Worm (Caenorhabditis elegans) whole organism, young adult: Measurements from ENCODE around the gene plk-3.
A peak's percentile ranks its signal among the peaks of the same experiment; 100 is the strongest.

Source experiments
- B0336.3 ChIP-seq: fragments of 200-800 bp; sonication (Bioruptor generic); IDR thresholded peaks from 2 replicates; pipeline ENCODE4 v1.3.6; 2022; ENCODE audit warnings: missing genetic modification characterization, missing compliant biosample characterization
- C17E4.6 ChIP-seq: fragments of 200-800 bp; sonication (Bioruptor generic); IDR thresholded peaks from 2 replicates; pipeline ENCODE4 v1.3.6; 2022; ENCODE audit warnings: missing genetic modification reagents, missing genetic modification characterization, missing compliant biosample characterization
- F37B4.10 ChIP-seq: fragments of 200-800 bp; sonication (Bioruptor generic); IDR thresholded peaks from 2 replicates; pipeline ENCODE4 v1.3.6; 2022; ENCODE audit warnings: missing genetic modification characterization, missing compliant biosample characterization
- F39B2.1 ChIP-seq: fragments of 200-800 bp; sonication (Bioruptor generic); IDR thresholded peaks from 2 replicates; pipeline ENCODE4 v1.3.6; 2022; ENCODE audit warnings: missing genetic modification reagents, missing genetic modification characterization, missing compliant biosample characterization
- Y53G8AR.9 ChIP-seq: fragments of 200-800 bp; sonication (Bioruptor generic); conservative IDR thresholded peaks from 2 replicates; pipeline ENCODE4 v1.3.6; 2022; ENCODE audit warnings: missing genetic modification reagents, missing genetic modification characterization, missing compliant biosample characterization
- aptf-3 ChIP-seq: fragments of 200-800 bp; sonication (Bioruptor generic); IDR thresholded peaks from 2 replicates; pipeline ENCODE4 v1.3.6; 2022; ENCODE audit warnings: missing genetic modification characterization, missing compliant biosample characterization
- athp-1 ChIP-seq: sonication (generic microtip); optimal IDR thresholded peaks from 2 replicates; lab custom pipeline; 2017; ENCODE audit warnings: mild to moderate bottlenecking, missing genetic modification characterization, missing compliant biosample characterization
- attf-6 ChIP-seq: fragments of 200-800 bp; sonication (Bioruptor generic); IDR thresholded peaks from 2 replicates; pipeline ENCODE4 v1.3.6; 2022; ENCODE audit warnings: missing genetic modification reagents, missing genetic modification characterization, missing compliant biosample characterization
- ccch-3 ChIP-seq: fragments of 200-800 bp; sonication (Bioruptor generic); optimal IDR thresholded peaks from 2 replicates; lab custom pipeline; 2018; ENCODE audit warnings: mild to moderate bottlenecking, missing genetic modification characterization, missing compliant biosample characterization
- ceh-100 ChIP-seq: fragments of 200-800 bp; sonication (Bioruptor generic); IDR thresholded peaks from 2 replicates; pipeline ENCODE4 v1.3.6; 2022; ENCODE audit warnings: missing genetic modification reagents, missing genetic modification characterization, missing compliant biosample characterization
- ceh-27 ChIP-seq: fragments of 200-800 bp; sonication (Bioruptor generic); optimal IDR thresholded peaks from 2 replicates; lab custom pipeline; 2018; ENCODE audit warnings: mild to moderate bottlenecking, missing genetic modification characterization, moderate library complexity, missing compliant biosample characterization
- chd-7 ChIP-seq: sonication (generic microtip); optimal IDR thresholded peaks from 2 replicates; lab custom pipeline; 2016; ENCODE audit warnings: mild to moderate bottlenecking, missing genetic modification characterization, moderate library complexity, missing compliant biosample characterization
- die-1 ChIP-seq: sonication (generic microtip); optimal IDR thresholded peaks from 2 replicates; lab custom pipeline; 2016; ENCODE audit warnings: missing genotype, mild to moderate bottlenecking, missing genetic modification characterization, missing compliant biosample characterization
- efl-1 ChIP-seq: fragments of 150-350 bp; optimal IDR thresholded peaks from 2 replicates; lab custom pipeline; 2014; ENCODE audit warnings: missing biosample characterization, missing genetic modification reagents, missing genetic modification characterization
- egl-18 ChIP-seq: fragments of 200-800 bp; sonication (Bioruptor generic); IDR thresholded peaks from 2 replicates; pipeline ENCODE4 v1.3.6; 2022; ENCODE audit warnings: missing genetic modification reagents, missing genetic modification characterization, missing compliant biosample characterization
- ekl-4 ChIP-seq: fragments of 200-800 bp; sonication (Bioruptor generic); IDR thresholded peaks from 2 replicates; pipeline ENCODE4 v1.3.6; 2022; ENCODE audit warnings: missing genetic modification reagents, missing genetic modification characterization, missing compliant biosample characterization
- him-1 ChIP-seq: sonication (generic microtip); optimal IDR thresholded peaks from 2 replicates; lab custom pipeline; 2016; ENCODE audit warnings: missing genotype, missing genetic modification reagents, missing genetic modification characterization, missing compliant biosample characterization
- hrde-1 ChIP-seq: sonication (generic microtip); optimal IDR thresholded peaks from 2 replicates; lab custom pipeline; 2016; ENCODE audit warnings: missing genetic modification characterization, mild to moderate bottlenecking, missing compliant biosample characterization, moderate library complexity, missing genotype, missing genetic modification reagents, borderline replicate concordance
- hsf-1 ChIP-seq: fragments of 200-800 bp; sonication (Bioruptor generic); IDR thresholded peaks from 2 replicates; pipeline ENCODE4 v1.3.6; 2022; ENCODE audit warnings: missing genetic modification reagents, missing genetic modification characterization, missing compliant biosample characterization
- let-607 ChIP-seq, 2 experiments: fragments of 200-800 bp in 1 of 2; sonication (Bioruptor generic) in 1 of 2; sonication (generic microtip) in 1 of 2; optimal IDR thresholded peaks; 2 replicates each; lab custom pipeline; 2016 to 2018; ENCODE audit warnings: mild to moderate bottlenecking in 2 of 2, missing compliant biosample characterization in 2 of 2, missing genetic modification characterization in 2 of 2, moderate library complexity in 2 of 2, missing genotype in 1 of 2
- lin-26 ChIP-seq: fragments of 200-800 bp; sonication (Bioruptor generic); IDR thresholded peaks from 2 replicates; pipeline ENCODE4 v1.3.6; 2022; ENCODE audit warnings: missing genetic modification reagents, missing genetic modification characterization, missing compliant biosample characterization
- lin-35 ChIP-seq, 3 experiments: fragments of 150-350 bp in 2 of 3; sonication (generic microtip) in 1 of 3; optimal IDR thresholded peaks; 2 replicates each; lab custom pipeline; 2014 to 2018; ENCODE audit warnings: missing biosample characterization in 3 of 3, missing genetic modification characterization in 3 of 3, missing genetic modification reagents in 3 of 3
- lin-54 ChIP-seq: fragments of 200-800 bp; sonication (Bioruptor generic); optimal IDR thresholded peaks from 2 replicates; lab custom pipeline; 2018; ENCODE audit warnings: mild to moderate bottlenecking, missing genetic modification characterization, missing compliant biosample characterization
- lsl-1 ChIP-seq: fragments of 200-800 bp; sonication (Bioruptor generic); optimal IDR thresholded peaks from 2 replicates; lab custom pipeline; 2018; ENCODE audit warnings: mild to moderate bottlenecking, missing genetic modification characterization, moderate library complexity, missing compliant biosample characterization
- madf-6 ChIP-seq: fragments of 200-800 bp; sonication (Bioruptor generic); IDR thresholded peaks from 2 replicates; pipeline ENCODE4 v1.3.6; 2022; ENCODE audit warnings: missing genetic modification reagents, missing genetic modification characterization, missing compliant biosample characterization
- madf-8 ChIP-seq: fragments of 200-800 bp; sonication (Bioruptor generic); conservative IDR thresholded peaks from 2 replicates; pipeline ENCODE4 v1.3.6; 2022; ENCODE audit warnings: missing genetic modification reagents, missing genetic modification characterization, missing compliant biosample characterization
- mcd-1 ChIP-seq: fragments of 200-800 bp; sonication (Bioruptor generic); IDR thresholded peaks from 2 replicates; pipeline ENCODE4 v1.3.6; 2022; ENCODE audit warnings: missing genetic modification reagents, missing genetic modification characterization, missing compliant biosample characterization
- mel-28 ChIP-seq: sonication (generic microtip); optimal IDR thresholded peaks from 2 replicates; lab custom pipeline; 2016; ENCODE audit warnings: borderline replicate concordance, mild to moderate bottlenecking, missing genetic modification characterization, missing compliant biosample characterization
- mxl-1 ChIP-seq: sonication (generic microtip); optimal IDR thresholded peaks from 2 replicates; lab custom pipeline; 2016; ENCODE audit warnings: missing genetic modification characterization, missing compliant biosample characterization
- nhr-120 ChIP-seq: fragments of 200-800 bp; sonication (Bioruptor generic); IDR thresholded peaks from 2 replicates; pipeline ENCODE4 v1.3.6; 2022; ENCODE audit warnings: missing genetic modification characterization, missing compliant biosample characterization
- nhr-179 ChIP-seq: sonication (generic microtip); optimal IDR thresholded peaks from 2 replicates; lab custom pipeline; 2016; ENCODE audit warnings: mild to moderate bottlenecking, missing genetic modification characterization, missing compliant biosample characterization
- nhr-80 ChIP-seq: sonication (generic microtip); optimal IDR thresholded peaks from 2 replicates; lab custom pipeline; 2016; ENCODE audit warnings: missing genetic modification characterization, missing compliant biosample characterization
- pbrm-1 ChIP-seq: fragments of 200-800 bp; sonication (Bioruptor generic); IDR thresholded peaks from 2 replicates; pipeline ENCODE4 v1.3.6; 2022; ENCODE audit warnings: missing genetic modification reagents, missing genetic modification characterization, missing compliant biosample characterization
- rec-8 ChIP-seq, 2 experiments: sonication (generic microtip); optimal IDR thresholded peaks; 2 replicates each; lab custom pipeline; 2016; ENCODE audit warnings: mild to moderate bottlenecking in 2 of 2, missing genetic modification characterization in 2 of 2, missing genetic modification reagents in 2 of 2, missing genotype in 2 of 2, missing biosample characterization in 1 of 2, missing compliant biosample characterization in 1 of 2, moderate library complexity in 1 of 2
- snpc-4 ChIP-seq, 5 experiments: fragments of 150-350 bp in 1 of 5; sonication (generic microtip) in 4 of 5; optimal IDR thresholded peaks; 2 replicates each; lab custom pipeline; 2014 to 2018; ENCODE audit warnings: missing genetic modification characterization in 5 of 5, missing biosample characterization in 3 of 5, antibody characterized with exemption in 2 of 5, mild to moderate bottlenecking in 2 of 5, missing compliant biosample characterization in 2 of 5, missing genotype in 2 of 5, moderate library complexity in 2 of 5, missing genetic modification reagents in 1 of 5
- xnd-1 ChIP-seq: sonication (generic microtip); optimal IDR thresholded peaks from 2 replicates; lab custom pipeline; 2016; ENCODE audit warnings: missing genotype, missing genetic modification reagents, missing genetic modification characterization, missing compliant biosample characterization
- zfh-2 ChIP-seq: fragments of 200-800 bp; sonication (Bioruptor generic); conservative IDR thresholded peaks from 2 replicates; pipeline ENCODE4 v1.3.6; 2022; ENCODE audit warnings: missing genetic modification reagents, missing genetic modification characterization, missing compliant biosample characterization
- ztf-22 ChIP-seq: fragments of 200-800 bp; sonication (Bioruptor generic); optimal IDR thresholded peaks from 2 replicates; lab custom pipeline; 2018; ENCODE audit warnings: mild to moderate bottlenecking, missing genetic modification characterization, moderate library complexity, missing compliant biosample characterization
- ztf-25 ChIP-seq: fragments of 200-800 bp; sonication (Bioruptor generic); IDR thresholded peaks from 2 replicates; pipeline ENCODE4 v1.3.6; 2022; ENCODE audit warnings: missing genetic modification reagents, missing genetic modification characterization, missing compliant biosample characterization
- ztf-3 ChIP-seq: fragments of 200-800 bp; sonication (Bioruptor generic); optimal IDR thresholded peaks from 2 replicates; lab custom pipeline; 2018; ENCODE audit warnings: mild to moderate bottlenecking, missing genetic modification characterization, missing compliant biosample characterization

Gene plk-3

DNA sequence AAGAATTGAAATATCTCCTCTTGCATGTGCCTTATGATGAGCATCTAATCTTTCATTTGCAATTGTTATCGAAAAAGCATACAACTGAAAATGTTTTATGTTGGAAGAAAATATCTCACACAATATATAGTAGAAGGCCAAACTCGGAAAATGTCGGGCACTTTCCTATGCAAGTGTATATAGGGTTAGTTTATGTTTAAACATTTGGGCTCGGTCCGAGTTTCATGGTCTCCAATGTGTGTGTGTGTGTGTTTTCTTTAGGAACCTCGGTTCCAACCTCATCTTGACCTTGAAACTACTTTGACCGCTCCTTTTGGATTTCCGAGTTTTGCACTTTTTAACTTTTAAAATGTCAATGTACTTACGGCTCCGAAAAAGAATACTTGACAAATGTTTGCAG lies 26.3 kb upstream of the plk-3 start (continued):
- peak; percentile 14 for TF ChIP-seq mxl-1
- TF ChIP-seq him-1 = peak; percentile 46
- no peak for TF ChIP-seq mel-28 (tag; lab: Kevin White, UChicago)

DNA sequence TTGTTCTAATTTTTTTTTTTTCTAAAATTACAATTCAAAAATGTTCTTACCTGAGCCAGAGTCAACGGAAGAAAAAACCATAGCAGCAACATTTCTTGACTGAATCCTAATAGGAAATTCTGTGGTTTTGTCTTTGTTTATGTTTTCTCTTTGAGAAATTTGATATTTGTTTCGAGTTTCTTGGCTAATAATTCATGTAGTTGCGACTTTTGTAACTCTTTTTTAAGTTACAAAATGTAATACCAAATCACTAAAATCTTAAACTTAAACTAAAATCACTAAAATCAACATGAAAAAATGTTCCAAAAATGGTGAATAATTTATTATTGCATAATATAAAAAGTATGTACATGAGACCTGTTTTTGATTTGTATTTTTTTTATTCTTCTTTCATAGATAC lies 24.7 kb upstream of the plk-3 start, which contains the start of gene egas-4:
egas-4 (minus strand) TSS at position 101 of the 400 bp plus-strand sequence.
- TF ChIP-seq him-1 (no peak), lsl-1 (no peak), madf-6 (GFP tag; lab: Robert Waterston, UW) (no peak), zfh-2 (no peak), pbrm-1 (no peak), ceh-100 (no peak)

DNA sequence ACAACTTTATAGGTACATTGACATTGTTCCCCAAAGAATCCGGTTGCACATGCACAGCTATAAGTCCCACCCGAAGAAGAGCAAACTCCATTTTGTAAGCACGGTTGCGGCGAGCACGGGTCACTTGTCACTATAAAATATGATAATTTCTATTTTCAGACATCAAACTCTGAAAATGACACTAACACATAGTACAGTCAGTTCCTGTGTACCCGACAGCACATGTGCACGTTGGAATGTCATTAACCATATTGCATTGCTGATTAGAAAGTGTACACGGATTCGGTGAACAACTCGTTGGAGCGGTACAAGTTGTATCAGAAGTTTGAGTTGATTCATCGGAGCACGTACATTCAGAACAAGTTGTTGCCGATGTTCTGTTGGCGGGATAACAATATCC lies 24.2 kb upstream of the plk-3 start:
- TF ChIP-seq nhr-80 (tag; lab: Kevin White, UChicago) (peak; percentile 86), snpc-4 (GFP tag; optimal IDR thresholded peaks at IDR 0.05; lab: Kevin White, UChicago) (no peak), snpc-4 (tag; optimal IDR thresholded peaks at IDR 0.05; lab: Kevin White, UChicago) (no peak)

DNA sequence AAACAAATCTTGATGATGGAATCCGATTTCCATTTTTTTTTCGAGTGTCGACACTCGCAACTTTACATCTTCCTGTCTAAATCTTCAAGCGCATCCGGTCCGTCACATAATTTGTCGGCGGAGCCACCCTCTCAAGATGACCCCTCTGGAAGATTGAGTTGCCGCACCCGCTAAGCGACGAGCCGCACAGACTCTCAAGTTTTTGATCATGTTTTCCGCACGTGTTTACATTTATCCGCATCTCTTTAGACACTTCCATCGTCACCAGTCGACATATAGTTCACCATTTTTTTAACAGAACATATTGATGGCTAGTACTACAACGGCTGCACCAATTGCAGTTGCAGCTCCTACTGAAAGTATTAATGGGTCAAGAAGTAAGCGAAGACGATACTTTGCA lies 18.5 kb upstream of the plk-3 start, which contains the start of gene F55G1.1:
F55G1.1 (plus strand) TSS at position 301 of the 400 bp plus-strand sequence.
- no peak for TF ChIP-seq mcd-1 (GFP tag; lab: Robert Waterston, UW)
- TF ChIP-seq lin-35 (GFP tag; optimal IDR thresholded peaks at IDR 0.05; lab: Kevin White, UChicago) = no peak
- no peak for TF ChIP-seq aptf-3 (GFP tag; lab: Robert Waterston, UW)
- TF ChIP-seq pbrm-1 = no peak
- TF ChIP-seq efl-1 (GFP tag; lab: Kevin White, UChicago) = no peak
- TF ChIP-seq ceh-100 = no peak
- TF ChIP-seq him-1 = no peak
- TF ChIP-seq nhr-179 (tag; lab: Kevin White, UChicago) = no peak
- no peak for TF ChIP-seq chd-7 (tag; lab: Kevin White, UChicago)
- TF ChIP-seq ccch-3 (GFP tag; lab: Kevin White, UChicago) = no peak

DNA sequence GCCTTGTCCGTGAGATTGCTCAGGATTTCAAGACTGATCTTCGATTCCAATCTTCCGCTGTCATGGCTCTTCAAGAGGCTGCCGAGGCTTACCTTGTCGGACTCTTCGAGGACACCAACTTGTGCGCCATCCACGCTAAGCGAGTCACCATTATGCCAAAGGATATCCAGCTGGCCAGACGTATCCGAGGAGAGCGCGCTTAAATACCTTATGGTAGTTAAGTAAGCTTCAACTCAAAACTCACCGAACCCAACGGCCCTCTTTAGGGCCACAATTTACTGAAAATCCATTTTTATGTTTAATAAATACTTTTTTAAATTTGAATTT lies 15.4 kb upstream of the plk-3 start:
- TF ChIP-seq egl-18 (GFP tag; lab: Robert Waterston, UW) = no peak
- peak; percentile 51 for TF ChIP-seq C17E4.6
- TF ChIP-seq F37B4.10 (GFP tag; lab: Robert Waterston, UW) = 0 out of 2 replicates have a peak, but pooled peaks have one; percentile 2
- TF ChIP-seq attf-6 (GFP tag; lab: Robert Waterston, UW) = peak; percentile 63
- peak; percentile 53 for TF ChIP-seq die-1 (tag; lab: Kevin White, UChicago)
- TF ChIP-seq lin-26 = peak; percentile 84
- peak; percentile 84 for TF ChIP-seq B0336.3 (GFP tag; lab: Robert Waterston, UW)
- TF ChIP-seq xnd-1 (tag; lab: Kevin White, UChicago) = peak; percentile 3
- no peak for TF ChIP-seq ztf-25
- no peak for TF ChIP-seq ztf-3 (GFP tag; lab: Kevin White, UChicago)
- TF ChIP-seq hrde-1 (tag; lab: Kevin White, UChicago) = peak; percentile 91
- peak; percentile 35 for TF ChIP-seq lin-54
- peak in 1 of 2 experiments; percentile 32 for TF ChIP-seq rec-8 (tag; optimal IDR thresholded peaks at IDR 0.05; lab: Kevin White, UChicago)
- 0 out of 2 replicates have a peak, but pooled peaks have one; percentile 50 for TF ChIP-seq hsf-1 (GFP tag; lab: Robert Waterston, UW)
- TF ChIP-seq athp-1 (tag; lab: Kevin White, UChicago) = peak; percentile 27
- no peak for TF ChIP-seq pbrm-1
- TF ChIP-seq ztf-22 (GFP tag; lab: Kevin White, UChicago) = no peak
- no peak for TF ChIP-seq snpc-4 (GFP tag; optimal IDR thresholded peaks at IDR 0.05; lab: Kevin White, UChicago)
- TF ChIP-seq snpc-4 (tag; optimal IDR thresholded peaks at IDR 0.05; lab: Kevin White, UChicago) = peak in 1 of 4 experiments; percentile 75
- TF ChIP-seq efl-1 (GFP tag; lab: Kevin White, UChicago) = no peak
- no peak for TF ChIP-seq ceh-27 (GFP tag; lab: Kevin White, UChicago)
- TF ChIP-seq let-607 (tag; optimal IDR thresholded peaks at IDR 0.05; lab: Kevin White, UChicago) = no peak
- TF ChIP-seq madf-6 (GFP tag; lab: Robert Waterston, UW) = peak; percentile 63
- no peak; the same call in 1 of the 2 replicates for TF ChIP-seq madf-8 (GFP tag; lab: Robert Waterston, UW)
- peak; percentile 57; the same call in 1 of the 2 replicates for TF ChIP-seq ekl-4
- TF ChIP-seq F39B2.1 (GFP tag; lab: Robert Waterston, UW) = peak; percentile 13; the same call in 1 of the 2 replicates
- TF ChIP-seq mcd-1 (GFP tag; lab: Robert Waterston, UW) = no peak; the same call in 1 of the 2 replicates
- no peak for TF ChIP-seq nhr-120 (GFP tag; lab: Robert Waterston, UW)
- TF ChIP-seq Y53G8AR.9 (GFP tag; lab: Robert Waterston, UW) = peak; percentile 85
